Worm (Caenorhabditis elegans) whole organism, mixed stage, embryonic: Measurements from ENCODE around the gene Y56A3A.2.

ENCODE experiments used
- M03D4.4 ChIP-seq: sonication (generic microtip); optimal IDR thresholded peaks from 2 replicates; lab custom pipeline; 2017; ENCODE audit warnings: mild to moderate bottlenecking, missing genetic modification characterization, missing compliant biosample characterization
- bed-3 ChIP-seq: fragments of 200-800 bp; sonication (Bioruptor generic); optimal IDR thresholded peaks from 3 replicates; lab custom pipeline; 2018; ENCODE audit warnings: mild to moderate bottlenecking, missing genetic modification characterization, moderate library complexity, missing compliant biosample characterization
- blmp-1 ChIP-seq: fragments of 150-350 bp; optimal IDR thresholded peaks from 2 replicates; lab custom pipeline; 2014; ENCODE audit warnings: missing biosample characterization, missing genetic modification characterization
- ceh-39 ChIP-seq: fragments of 150-350 bp; optimal IDR thresholded peaks from 2 replicates; lab custom pipeline; 2014; ENCODE audit warnings: missing biosample characterization, missing genetic modification characterization
- ces-1 ChIP-seq: fragments of 150-350 bp; optimal IDR thresholded peaks from 2 replicates; lab custom pipeline; 2014; ENCODE audit warnings: missing biosample characterization, missing genetic modification reagents, missing genetic modification characterization
- cnd-1 ChIP-seq: fragments of 200-800 bp; sonication (Bioruptor generic); optimal IDR thresholded peaks from 2 replicates; lab custom pipeline; 2018; ENCODE audit warnings: mild to moderate bottlenecking, missing genetic modification characterization, missing compliant biosample characterization
- drap-1 ChIP-seq: fragments of 200-800 bp; sonication (Bioruptor generic); optimal IDR thresholded peaks from 3 replicates; lab custom pipeline; 2018; ENCODE audit warnings: mild to moderate bottlenecking, missing genetic modification characterization, missing compliant biosample characterization
- elt-1 ChIP-seq: sonication (generic microtip); optimal IDR thresholded peaks from 2 replicates; lab custom pipeline; 2017; ENCODE audit warnings: missing genetic modification characterization, mild to moderate bottlenecking, missing compliant biosample characterization, antibody characterized with exemption, moderate library complexity, borderline replicate concordance; ENCODE audit not compliant: insufficient read depth
- elt-3 ChIP-seq: fragments of 150-350 bp; optimal IDR thresholded peaks from 2 replicates; lab custom pipeline; 2014; ENCODE audit warnings: missing biosample characterization, missing genetic modification characterization
- flh-1 ChIP-seq: fragments of 200-800 bp; sonication (Bioruptor generic); optimal IDR thresholded peaks from 2 replicates; lab custom pipeline; 2018; ENCODE audit warnings: mild to moderate bottlenecking, missing genetic modification characterization, moderate library complexity, missing compliant biosample characterization
- ham-2 ChIP-seq: fragments of 200-800 bp; sonication (Bioruptor generic); optimal IDR thresholded peaks from 2 replicates; lab custom pipeline; 2018; ENCODE audit warnings: mild to moderate bottlenecking, missing genetic modification characterization, missing compliant biosample characterization
- hlh-1 ChIP-seq: fragments of 150-350 bp; optimal IDR thresholded peaks from 2 replicates; lab custom pipeline; 2014; ENCODE audit warnings: missing biosample characterization, missing genetic modification reagents, missing genetic modification characterization
- lin-13 ChIP-seq: fragments of 150-350 bp; optimal IDR thresholded peaks from 2 replicates; lab custom pipeline; 2014; ENCODE audit warnings: missing biosample characterization, missing genetic modification characterization
- lsy-2 ChIP-seq: fragments of 150-350 bp; optimal IDR thresholded peaks from 2 replicates; lab custom pipeline; 2014; ENCODE audit warnings: missing biosample characterization, missing genetic modification characterization
- mep-1 ChIP-seq: fragments of 150-350 bp; optimal IDR thresholded peaks from 2 replicates; lab custom pipeline; 2017; ENCODE audit warnings: missing biosample characterization, missing genetic modification reagents, missing genetic modification characterization, inconsistent platforms
- mls-2 ChIP-seq: sonication (generic microtip); optimal IDR thresholded peaks from 2 replicates; lab custom pipeline; 2016; ENCODE audit warnings: mild to moderate bottlenecking, missing genetic modification characterization, moderate library complexity, missing compliant biosample characterization
- nhr-12 ChIP-seq: fragments of 150-350 bp; optimal IDR thresholded peaks from 2 replicates; lab custom pipeline; 2014; ENCODE audit warnings: missing biosample characterization, missing genetic modification characterization
- nhr-2 ChIP-seq: fragments of 150-350 bp; optimal IDR thresholded peaks from 2 replicates; lab custom pipeline; 2014; ENCODE audit warnings: missing biosample characterization, missing genetic modification characterization
- nhr-237 ChIP-seq: fragments of 150-350 bp; optimal IDR thresholded peaks from 2 replicates; lab custom pipeline; 2014; ENCODE audit warnings: missing biosample characterization, missing genetic modification characterization
- sem-2 ChIP-seq: fragments of 200-800 bp; sonication (Bioruptor generic); optimal IDR thresholded peaks from 2 replicates; lab custom pipeline; 2018; ENCODE audit warnings: mild to moderate bottlenecking, missing genetic modification characterization, missing compliant biosample characterization
- snpc-4 ChIP-seq: fragments of 150-350 bp; optimal IDR thresholded peaks from 2 replicates; lab custom pipeline; 2014; ENCODE audit warnings: missing biosample characterization, missing genetic modification characterization
- sptf-1 ChIP-seq: sonication (generic microtip); optimal IDR thresholded peaks from 2 replicates; lab custom pipeline; 2017; ENCODE audit warnings: mild to moderate bottlenecking, missing genetic modification characterization, moderate library complexity, missing compliant biosample characterization
- tbx-8 ChIP-seq: fragments of 200-800 bp; sonication (Bioruptor generic); optimal IDR thresholded peaks from 2 replicates; lab custom pipeline; 2018; ENCODE audit warnings: mild to moderate bottlenecking, missing genetic modification characterization, moderate library complexity, missing compliant biosample characterization
- unc-120 ChIP-seq: sonication (generic microtip); optimal IDR thresholded peaks from 2 replicates; lab custom pipeline; 2017; ENCODE audit warnings: missing genetic modification characterization, missing compliant biosample characterization; ENCODE audit not compliant: poor library complexity, severe bottlenecking
- unc-62 ChIP-seq: fragments of 150-350 bp; optimal IDR thresholded peaks from 2 replicates; lab custom pipeline; 2014; ENCODE audit warnings: missing biosample characterization, missing genetic modification reagents, missing genetic modification characterization
- zip-8 ChIP-seq: fragments of 150-350 bp; optimal IDR thresholded peaks from 2 replicates; lab custom pipeline; 2014; ENCODE audit warnings: missing biosample characterization, missing genetic modification characterization
- ztf-11 ChIP-seq: fragments of 150-350 bp; optimal IDR thresholded peaks from 2 replicates; lab custom pipeline; 2014; ENCODE audit warnings: missing biosample characterization, missing genetic modification characterization

Y56A3A.2 gene

DNA sequence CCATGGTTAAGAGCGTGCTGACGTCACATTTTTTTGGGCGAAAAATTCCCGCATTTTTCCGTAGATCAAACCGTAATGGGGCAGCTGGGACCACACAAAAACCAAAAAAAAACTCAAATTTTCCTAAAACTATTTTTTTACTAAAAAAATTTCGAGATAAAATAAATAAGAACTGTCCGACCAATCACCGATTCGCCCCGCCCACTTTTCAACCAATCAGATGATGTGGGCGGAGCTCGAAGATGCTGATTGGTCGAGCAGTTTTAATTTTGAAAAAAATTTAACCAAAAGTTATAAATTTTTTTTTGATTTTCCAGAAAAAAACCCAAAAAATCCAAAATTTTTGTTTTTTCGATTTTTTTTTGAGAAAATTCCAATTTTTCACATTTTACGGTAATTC, 38.0 kb upstream of the Y56A3A.2 start:
- TF ChIP-seq unc-120 (tag; lab: Kevin White, UChicago) (no peak), sptf-1 (no peak), tbx-8 (no peak), snpc-4 (tag; lab: Kevin White, UChicago) (no peak), cnd-1 (tag; lab: Kevin White, UChicago) (no peak)
- TF ChIP-seq, all 35 proteins: peak for 0

DNA sequence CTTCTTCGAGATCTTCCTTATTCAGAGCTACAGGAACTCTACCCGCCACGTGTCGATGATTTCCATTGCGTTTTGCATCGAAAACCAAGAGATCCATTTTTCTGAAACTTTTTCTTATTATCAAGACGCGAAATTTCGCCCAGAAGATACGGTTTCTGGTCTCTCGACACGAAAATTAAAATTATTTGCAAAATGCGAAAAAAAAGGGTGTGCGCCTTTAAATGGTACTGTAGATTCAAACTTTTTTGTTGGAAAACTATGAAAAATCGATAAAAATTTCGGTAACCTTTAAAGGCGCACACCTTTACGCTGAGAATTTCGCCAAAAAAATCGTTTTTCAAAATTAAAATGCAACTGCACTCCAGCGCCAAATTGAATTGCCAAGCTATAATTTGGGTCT, 36.1 kb upstream of the Y56A3A.2 start, which contains the start of gene tsen-2:
TSS of gene tsen-2 (minus strand) at position 101 of the 400 bp plus-strand sequence.
- TF ChIP-seq sem-2 (GFP tag; lab: Kevin White, UChicago) (no peak), M03D4.4 (no peak), lsy-2 (tag; lab: Kevin White, UChicago) (no peak), flh-1 (no peak), nhr-12 (tag; lab: Kevin White, UChicago) (no peak), bed-3 (GFP tag; lab: Kevin White, UChicago) (no peak), mls-2 (tag; lab: Kevin White, UChicago) (no peak), cnd-1 (tag; lab: Kevin White, UChicago) (no peak)

DNA sequence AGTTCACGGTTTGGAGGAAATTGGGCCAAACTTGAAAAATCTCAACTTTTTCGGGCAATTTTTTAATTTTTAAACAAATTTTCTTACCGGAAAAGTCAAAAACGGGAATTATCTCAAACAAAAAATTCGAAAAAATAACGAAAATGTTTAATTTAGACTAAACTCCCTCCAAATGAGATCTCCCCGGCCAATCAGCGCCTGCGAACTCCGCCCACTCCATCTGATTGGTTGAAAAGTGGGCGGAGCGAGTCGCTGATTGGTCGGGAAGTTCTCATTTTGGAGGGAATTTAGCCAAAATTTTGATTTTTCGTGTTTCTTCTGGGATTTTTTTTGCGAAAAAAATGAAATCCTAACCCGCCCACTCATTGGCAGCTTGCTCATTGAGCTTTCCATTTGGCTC, 34.6 kb upstream of the Y56A3A.2 start:
- TF ChIP-seq nhr-12 (tag; lab: Kevin White, UChicago) (no peak), snpc-4 (tag; lab: Kevin White, UChicago) (no peak), tbx-8 (no peak), ces-1 (no peak), ztf-11 (tag; lab: Kevin White, UChicago) (no peak), blmp-1 (no peak), sptf-1 (no peak), elt-1 (tag; lab: Kevin White, UChicago) (no peak), bed-3 (GFP tag; lab: Kevin White, UChicago) (no peak), elt-3 (tag; lab: Kevin White, UChicago) (no peak), hlh-1 (tag; lab: Kevin White, UChicago) (no peak), drap-1 (GFP tag; lab: Kevin White, UChicago) (no peak), lin-13 (tag; lab: Kevin White, UChicago) (no peak)

DNA sequence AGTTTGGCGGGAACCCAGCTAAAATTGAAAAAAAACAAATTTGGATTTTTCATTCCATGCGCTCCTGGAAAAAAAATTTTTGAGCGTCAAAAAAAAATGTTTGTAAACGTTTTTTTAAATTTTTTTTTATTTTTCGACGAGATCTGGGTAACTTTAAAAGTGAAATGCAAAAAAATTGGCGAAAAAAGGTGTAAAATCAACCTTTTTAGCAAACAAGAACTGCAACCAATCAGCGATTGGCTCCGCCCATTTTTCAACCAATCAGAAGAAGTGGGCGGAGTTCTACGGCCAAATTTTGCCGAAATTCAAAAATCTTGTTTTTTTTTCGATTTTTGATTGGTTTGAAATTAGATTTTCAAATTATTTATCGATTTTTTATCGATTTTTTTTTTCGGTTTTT, 33.5 kb upstream of the Y56A3A.2 start:
- no peak for TF ChIP-seq cnd-1 (tag; lab: Kevin White, UChicago)
- TF ChIP-seq hlh-1 (tag; lab: Kevin White, UChicago), result no peak
- TF ChIP-seq sem-2 (GFP tag; lab: Kevin White, UChicago), result no peak
- no peak for TF ChIP-seq unc-120 (tag; lab: Kevin White, UChicago)
- no peak for TF ChIP-seq ztf-11 (tag; lab: Kevin White, UChicago)
- TF ChIP-seq nhr-2 (tag; lab: Kevin White, UChicago), result no peak
- TF ChIP-seq nhr-237, result no peak
- no peak for TF ChIP-seq mls-2 (tag; lab: Kevin White, UChicago)
- no peak for TF ChIP-seq blmp-1
- TF ChIP-seq ham-2 (GFP tag; lab: Kevin White, UChicago), result no peak

DNA sequence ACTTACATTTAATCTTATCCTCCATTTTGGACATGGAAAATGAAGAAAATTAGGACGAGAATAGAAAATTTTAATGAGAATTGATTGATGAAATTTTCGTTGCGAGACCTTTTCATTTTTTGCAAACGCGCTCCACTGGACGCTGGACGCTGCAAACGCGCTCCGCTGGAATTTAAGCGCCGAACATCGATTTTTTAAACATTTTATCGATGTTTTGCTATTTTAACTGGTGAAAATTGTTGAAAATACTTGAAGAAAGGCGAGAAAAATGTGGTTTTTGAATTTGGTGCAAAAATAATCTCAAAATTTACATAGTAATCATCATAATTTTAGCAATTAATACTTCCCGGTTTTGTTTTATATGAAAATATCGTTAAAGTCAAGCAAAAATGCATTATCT, 30.9 kb upstream of the Y56A3A.2 start, which contains the start of gene Y56A3A.41:
TSS of gene Y56A3A.41 (minus strand) at position 101 of the 400 bp plus-strand sequence.
- TF ChIP-seq ham-2 (GFP tag; lab: Kevin White, UChicago) (no peak), sem-2 (GFP tag; lab: Kevin White, UChicago) (no peak), sptf-1 (no peak), elt-1 (tag; lab: Kevin White, UChicago) (no peak), unc-62 (GFP tag; lab: Kevin White, UChicago) (no peak), ztf-11 (tag; lab: Kevin White, UChicago) (no peak)

DNA sequence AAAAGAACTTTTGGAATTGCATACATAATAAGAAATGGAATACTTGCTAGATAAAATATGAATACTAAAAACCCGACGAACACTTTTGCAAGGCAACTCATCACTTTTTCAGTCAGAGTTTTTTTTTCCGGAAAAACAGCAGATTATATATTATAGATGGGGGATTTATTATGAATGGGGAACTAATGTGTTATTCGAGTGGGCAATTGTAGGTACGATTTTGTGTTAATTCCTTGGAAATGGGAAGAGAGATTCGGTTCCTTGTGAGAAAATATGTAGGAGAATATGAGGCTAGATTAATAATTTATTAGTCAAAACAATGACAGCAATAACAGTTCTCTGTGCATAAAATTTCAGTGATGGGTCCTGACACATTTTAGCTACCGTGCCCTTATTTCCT, 29.3 kb upstream of the Y56A3A.2 start, which contains the start of gene faah-5:
TSS of gene faah-5 (minus strand) at position 101 of the 400 bp plus-strand sequence.
- TF ChIP-seq elt-1 (tag; lab: Kevin White, UChicago) (no peak), mep-1 (tag; lab: Kevin White, UChicago) (no peak), zip-8 (tag; lab: Kevin White, UChicago) (no peak), mls-2 (tag; lab: Kevin White, UChicago) (no peak), drap-1 (GFP tag; lab: Kevin White, UChicago) (no peak), lsy-2 (tag; lab: Kevin White, UChicago) (no peak), ceh-39 (tag; lab: Kevin White, UChicago) (no peak), ztf-11 (tag; lab: Kevin White, UChicago) (no peak), sptf-1 (no peak), snpc-4 (tag; lab: Kevin White, UChicago) (no peak)
- TF ChIP-seq, all 35 proteins: peak for 0
